Worm (Caenorhabditis elegans): ENCODE results near the gene R03H10.1.

Gene R03H10.1

ce11 chrII:4222983-4223382, 42.9 kb downstream of the R03H10.1 start, which contains the start of gene C16A11.5:
C16A11.5 (plus strand) TSS chrII:4223305.
- TF ChIP-seq unc-62 (GFP tag; optimal IDR thresholded peaks at IDR 0.05) (no peak), sma-9 (GFP tag; optimal IDR thresholded peaks at IDR 0.05) (no peak), sma-9 (tag; optimal IDR thresholded peaks at IDR 0.05) (no peak), elt-3 (tag; optimal IDR thresholded peaks at IDR 0.05) (no peak), nhr-10 (tag; optimal IDR thresholded peaks at IDR 0.05) (no peak), dmd-4 (tag; optimal IDR thresholded peaks at IDR 0.05) (no peak), ZK546.5 (tag; optimal IDR thresholded peaks at IDR 0.05) (no peak), nhr-11 (tag; optimal IDR thresholded peaks at IDR 0.05) (no peak), ama-1 (optimal IDR thresholded peaks at IDR 0.05) (no peak), nhr-23 (tag; optimal IDR thresholded peaks at IDR 0.05) (no peak), egl-27 (tag; optimal IDR thresholded peaks at IDR 0.05) (no peak), mab-5 (tag; optimal IDR thresholded peaks at IDR 0.05) (no peak), crh-2 (tag; optimal IDR thresholded peaks at IDR 0.05) (no peak), blmp-1 (tag; optimal IDR thresholded peaks at IDR 0.05; ENCODE audit: insufficient read depth) (no peak), aly-2 (tag; optimal IDR thresholded peaks at IDR 0.05) (no peak), nhr-21 (tag; optimal IDR thresholded peaks at IDR 0.05) (no peak), mdl-1 (tag; optimal IDR thresholded peaks at IDR 0.05) (no peak), zag-1 (tag; optimal IDR thresholded peaks at IDR 0.05) (no peak), ztf-11 (tag; optimal IDR thresholded peaks at IDR 0.05) (no peak), mbf-1 (tag; optimal IDR thresholded peaks at IDR 0.05) (no peak)

ce11 chrII:4226598-4227096, 46.6 kb downstream of the R03H10.1 start, which contains the start of gene C16A11.4:
C16A11.4 (plus strand) TSS chrII:4227046.
- TF ChIP-seq nhr-21 (tag; optimal IDR thresholded peaks at IDR 0.05) = no peak
- no peak for TF ChIP-seq peb-1 (tag; optimal IDR thresholded peaks at IDR 0.05)
- TF ChIP-seq skn-1 (tag; optimal IDR thresholded peaks at IDR 0.05) = no peak
- TF ChIP-seq nhr-77 (tag; optimal IDR thresholded peaks at IDR 0.05) = no peak
- no peak for TF ChIP-seq ztf-11 (tag; optimal IDR thresholded peaks at IDR 0.05)
- TF ChIP-seq ama-1 (optimal IDR thresholded peaks at IDR 0.05) = no peak
- no peak for TF ChIP-seq ztf-4 (tag; optimal IDR thresholded peaks at IDR 0.05)
- TF ChIP-seq egl-27 (tag; optimal IDR thresholded peaks at IDR 0.05) = no peak
- no peak for TF ChIP-seq ceh-16 (tag; optimal IDR thresholded peaks at IDR 0.05)
- TF ChIP-seq ceh-82 (tag; optimal IDR thresholded peaks at IDR 0.05) = no peak
- TF ChIP-seq lin-11 (tag; optimal IDR thresholded peaks at IDR 0.05) = no peak
- no peak for TF ChIP-seq aly-2 (tag; optimal IDR thresholded peaks at IDR 0.05)
- TF ChIP-seq gmeb-1 (tag; optimal IDR thresholded peaks at IDR 0.05) = no peak
- TF ChIP-seq nhr-6 (tag; optimal IDR thresholded peaks at IDR 0.05) = no peak
- no peak for TF ChIP-seq C34F6.9 (tag; optimal IDR thresholded peaks at IDR 0.05)
- no peak for TF ChIP-seq blmp-1 (tag; optimal IDR thresholded peaks at IDR 0.05; ENCODE audit: insufficient read depth)
- TF ChIP-seq nhr-23 (tag; optimal IDR thresholded peaks at IDR 0.05) = no peak
- TF ChIP-seq Y55F3AM.14 (GFP tag; optimal IDR thresholded peaks at IDR 0.05) = no peak
- TF ChIP-seq elt-1 (tag; optimal IDR thresholded peaks at IDR 0.05) = no peak

DNA sequence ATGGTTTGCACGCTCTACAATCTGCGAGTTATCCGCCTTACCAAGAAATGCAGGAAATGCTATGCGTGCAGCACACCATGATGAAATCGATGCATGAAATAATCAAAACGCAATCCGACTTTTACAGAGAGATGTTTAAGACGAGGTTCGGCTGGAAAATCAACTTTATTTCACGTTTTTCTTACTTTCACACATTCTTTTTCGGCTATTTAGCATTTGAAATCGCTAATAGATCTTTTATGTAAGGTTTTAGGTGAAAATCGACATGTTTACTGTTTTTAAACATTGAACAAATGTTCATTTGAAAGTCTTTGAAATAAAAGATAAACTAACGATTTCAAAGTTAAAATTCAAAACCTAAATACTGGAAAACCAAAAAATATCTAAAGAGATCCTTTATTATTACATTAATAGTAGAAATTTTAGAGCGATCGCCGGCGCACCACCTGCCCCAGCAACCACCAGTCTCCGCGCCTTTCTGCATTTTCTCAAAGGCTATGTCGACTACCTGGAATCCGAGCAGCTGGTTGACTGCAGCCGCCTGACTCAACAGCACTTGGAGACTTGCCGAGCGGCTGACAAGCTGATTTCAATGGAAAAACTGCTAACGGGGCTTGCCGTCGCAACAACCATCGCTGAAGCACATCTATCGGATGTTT, 48.2 kb downstream of the R03H10.1 start:
- TF ChIP-seq nhr-25 (tag; optimal IDR thresholded peaks at IDR 0.05) (no peak), skn-1 (tag; optimal IDR thresholded peaks at IDR 0.05) (no peak), nhr-11 (tag; optimal IDR thresholded peaks at IDR 0.05) (no peak)

ce11 chrII:4229106-4229708, 49.2 kb downstream of the R03H10.1 start, which contains the start of gene C16A11.3:
C16A11.3 (plus strand) TSS chrII:4229545.
- TF ChIP-seq nhr-237 (tag; optimal IDR thresholded peaks at IDR 0.05) (no peak), nhr-23 (tag; optimal IDR thresholded peaks at IDR 0.05) (no peak), unc-62 (GFP tag; optimal IDR thresholded peaks at IDR 0.05) (no peak), gmeb-1 (tag; optimal IDR thresholded peaks at IDR 0.05) (no peak), peb-1 (tag; optimal IDR thresholded peaks at IDR 0.05) (no peak)

Measured in whole organism, L2 larva.